Worm (Caenorhabditis elegans): ENCODE measurements around the gene dgn-1.

DNA sequence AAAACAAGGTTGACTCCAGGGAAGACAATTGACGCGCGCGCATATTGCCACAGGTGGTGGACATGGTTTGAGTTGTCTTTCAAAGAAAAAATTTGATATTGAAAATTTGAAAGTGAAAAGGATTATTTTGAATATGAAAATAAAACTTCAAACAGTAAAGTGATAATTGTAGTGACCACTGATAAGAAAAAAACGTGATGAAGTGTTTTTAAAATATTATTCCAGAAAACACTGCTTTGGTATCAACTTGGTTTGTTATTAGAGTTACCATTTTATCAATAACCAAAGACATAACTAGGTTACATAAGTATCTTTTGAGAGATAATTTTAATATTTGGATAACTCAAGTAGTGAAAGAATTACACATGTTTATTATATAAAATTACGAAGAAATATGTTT lies 12.6 kb downstream of the dgn-1 start:
- no peak for TF ChIP-seq fos-1 (tag; optimal IDR thresholded peaks at IDR 0.05)
- TF ChIP-seq Y116A8C.19 (tag; optimal IDR thresholded peaks at IDR 0.05; ENCODE audit: borderline replicate concordance) = no peak

Data from whole organism, L1 larva.